Worm (Caenorhabditis elegans) whole organism, L4 larva: ENCODE results near the gene mif-2.

Experiments
- F37D6.2 ChIP-seq: sonication (generic microtip); optimal IDR thresholded peaks from 2 replicates; lab custom pipeline; 2016; ENCODE audit warnings: mild to moderate bottlenecking, missing genetic modification characterization, missing compliant biosample characterization
- F44E2.7 ChIP-seq: fragments of 200-800 bp; sonication (Bioruptor generic); IDR thresholded peaks from 2 replicates; pipeline ENCODE4 v2.1.2; 2022; ENCODE audit warnings: missing genetic modification characterization, missing compliant biosample characterization
- F49E8.2 ChIP-seq: sonication (generic microtip); optimal IDR thresholded peaks from 2 replicates; lab custom pipeline; 2016; ENCODE audit warnings: missing compliant biosample characterization, mild to moderate bottlenecking, missing genetic modification characterization, borderline replicate concordance
- R02D3.7 ChIP-seq: fragments of 150-350 bp; sonication (generic microtip); optimal IDR thresholded peaks from 3 replicates; lab custom pipeline; 2014; ENCODE audit warnings: missing biosample characterization, missing genetic modification characterization
- T20F7.1 ChIP-seq: fragments of 200-800 bp; sonication (Bioruptor generic); optimal IDR thresholded peaks from 2 replicates; lab custom pipeline; 2018; ENCODE audit warnings: mild to moderate bottlenecking, missing genetic modification characterization, missing compliant biosample characterization
- Y48G9A.11 ChIP-seq: fragments of 200-800 bp; sonication (Bioruptor generic); IDR thresholded peaks from 2 replicates; pipeline ENCODE4 v1.3.6; 2022; ENCODE audit warnings: missing genetic modification reagents, missing genetic modification characterization, missing compliant biosample characterization
- Y75B8A.6 ChIP-seq: fragments of 200-800 bp; sonication (Bioruptor generic); IDR thresholded peaks from 2 replicates; pipeline ENCODE4 v1.3.6; 2022; ENCODE audit warnings: missing genetic modification reagents, missing genetic modification characterization, missing compliant biosample characterization
- ZK337.2 ChIP-seq: fragments of 200-800 bp; sonication (Bioruptor generic); IDR thresholded peaks from 2 replicates; pipeline ENCODE4 v1.3.6; 2022; ENCODE audit warnings: missing genetic modification reagents, missing genetic modification characterization, missing compliant biosample characterization
- attf-4 ChIP-seq: sonication (generic microtip); optimal IDR thresholded peaks from 3 replicates; lab custom pipeline; 2017; ENCODE audit warnings: missing biosample characterization, missing genetic modification characterization
- ceh-20 ChIP-seq: fragments of 200-800 bp; sonication (Bioruptor generic); IDR thresholded peaks from 2 replicates; pipeline ENCODE4 v1.3.6; 2022; ENCODE audit warnings: missing genetic modification reagents, missing genetic modification characterization, missing compliant biosample characterization
- ceh-44 ChIP-seq: fragments of 200-800 bp; sonication (Bioruptor generic); IDR thresholded peaks from 2 replicates; pipeline ENCODE4 v1.3.6; 2022; ENCODE audit warnings: missing genetic modification reagents, missing genetic modification characterization, missing compliant biosample characterization
- cey-2 ChIP-seq: sonication (generic microtip); optimal IDR thresholded peaks from 3 replicates; lab custom pipeline; 2017; ENCODE audit warnings: missing genetic modification characterization, mild to moderate bottlenecking, missing compliant biosample characterization, antibody characterized with exemption, borderline replicate concordance; ENCODE audit not compliant: insufficient read depth
- daf-16 ChIP-seq, 3 experiments: sonication (generic microtip); optimal IDR thresholded peaks; 2 replicates each; lab custom pipeline; 2016 to 2017; ENCODE audit warnings: missing genetic modification characterization in 3 of 3, missing genetic modification reagents in 3 of 3, mild to moderate bottlenecking in 2 of 3, missing compliant biosample characterization in 2 of 3, missing biosample characterization in 1 of 3, moderate library complexity in 1 of 3
- daf-8 ChIP-seq: fragments of 200-800 bp; sonication (Bioruptor generic); IDR thresholded peaks from 2 replicates; pipeline ENCODE4 v1.3.6; 2022; ENCODE audit warnings: missing genetic modification characterization, missing compliant biosample characterization
- dmd-6 ChIP-seq: fragments of 200-800 bp; sonication (Bioruptor generic); IDR thresholded peaks from 2 replicates; pipeline ENCODE4 v1.3.6; 2022; ENCODE audit warnings: missing genetic modification reagents, missing genetic modification characterization, missing compliant biosample characterization
- dmd-8 ChIP-seq: fragments of 200-800 bp; sonication (Bioruptor generic); IDR thresholded peaks from 2 replicates; pipeline ENCODE4 v1.3.6; 2022; ENCODE audit warnings: missing genetic modification characterization, missing compliant biosample characterization
- dpl-1 ChIP-seq: fragments of 150-350 bp; optimal IDR thresholded peaks from 2 replicates; lab custom pipeline; 2014; ENCODE audit warnings: missing biosample characterization, missing genetic modification reagents, missing genetic modification characterization
- egl-43 ChIP-seq: fragments of 200-800 bp; sonication (Bioruptor generic); IDR thresholded peaks from 2 replicates; pipeline ENCODE4 v1.3.6; 2022; ENCODE audit warnings: missing genetic modification reagents, missing genetic modification characterization, missing compliant biosample characterization
- fos-1 ChIP-seq: fragments of 150-350 bp; optimal IDR thresholded peaks from 2 replicates; lab custom pipeline; 2014; ENCODE audit warnings: missing biosample characterization, missing genetic modification characterization
- hlh-11 ChIP-seq: fragments of 200-800 bp; sonication (Bioruptor generic); optimal IDR thresholded peaks from 2 replicates; lab custom pipeline; 2018; ENCODE audit warnings: mild to moderate bottlenecking, missing genetic modification characterization, missing compliant biosample characterization
- hlh-30 ChIP-seq: sonication (generic microtip); optimal IDR thresholded peaks from 2 replicates; lab custom pipeline; 2017; ENCODE audit warnings: antibody characterized with exemption, mild to moderate bottlenecking, missing genetic modification characterization, missing compliant biosample characterization; ENCODE audit not compliant: insufficient read depth
- jun-1 ChIP-seq: fragments of 150-350 bp; optimal IDR thresholded peaks from 2 replicates; lab custom pipeline; 2014; ENCODE audit warnings: missing biosample characterization, missing genetic modification reagents, missing genetic modification characterization
- lin-15B ChIP-seq: fragments of 150-350 bp; sonication (generic microtip); optimal IDR thresholded peaks from 3 replicates; lab custom pipeline; 2014; ENCODE audit warnings: missing biosample characterization, missing genetic modification characterization
- lin-29 ChIP-seq: fragments of 200-800 bp; sonication (Bioruptor generic); IDR thresholded peaks from 2 replicates; pipeline ENCODE4 v1.3.6; 2022; ENCODE audit warnings: missing genetic modification reagents, missing genetic modification characterization, missing compliant biosample characterization
- lin-38 ChIP-seq: fragments of 200-800 bp; sonication (Bioruptor generic); IDR thresholded peaks from 2 replicates; pipeline ENCODE4 v1.3.6; 2022; ENCODE audit warnings: missing genetic modification reagents, missing genetic modification characterization, missing compliant biosample characterization
- lsy-2 ChIP-seq, 2 experiments: fragments of 150-350 bp in 1 of 2; sonication (generic microtip) in 1 of 2; optimal IDR thresholded peaks; 2 replicates each; lab custom pipeline; 2014 to 2017; ENCODE audit warnings: missing biosample characterization in 2 of 2, missing genetic modification characterization in 2 of 2
- mdl-1 ChIP-seq, 2 experiments: fragments of 150-350 bp in 1 of 2; sonication (generic microtip) in 1 of 2; optimal IDR thresholded peaks; 2 replicates each; lab custom pipeline; 2014 to 2017; ENCODE audit warnings: missing biosample characterization in 2 of 2, missing genetic modification characterization in 2 of 2
- mxl-2 ChIP-seq: fragments of 200-800 bp; sonication (Bioruptor generic); conservative IDR thresholded peaks from 2 replicates; pipeline ENCODE4 v1.3.6; 2022; ENCODE audit warnings: missing genetic modification reagents, missing genetic modification characterization, missing compliant biosample characterization
- mxl-3 ChIP-seq: fragments of 200-800 bp; sonication (Bioruptor generic); optimal IDR thresholded peaks from 2 replicates; lab custom pipeline; 2018; ENCODE audit warnings: mild to moderate bottlenecking, missing genetic modification characterization, missing compliant biosample characterization
- nhr-10 ChIP-seq: fragments of 150-350 bp; optimal IDR thresholded peaks from 2 replicates; lab custom pipeline; 2014; ENCODE audit warnings: missing biosample characterization, missing genetic modification characterization
- nhr-102 ChIP-seq: sonication (generic microtip); optimal IDR thresholded peaks from 2 replicates; lab custom pipeline; 2016; ENCODE audit warnings: mild to moderate bottlenecking, missing genetic modification characterization, moderate library complexity, missing compliant biosample characterization
- nhr-25 ChIP-seq: sonication (generic microtip); optimal IDR thresholded peaks from 2 replicates; lab custom pipeline; 2017; ENCODE audit warnings: missing genetic modification characterization, mild to moderate bottlenecking, missing compliant biosample characterization, antibody characterized with exemption, moderate library complexity, borderline replicate concordance; ENCODE audit not compliant: insufficient read depth
- nhr-41 ChIP-seq: fragments of 200-800 bp; sonication (Bioruptor generic); IDR thresholded peaks from 2 replicates; pipeline ENCODE4 v1.3.6; 2022; ENCODE audit warnings: missing genetic modification reagents, missing genetic modification characterization, missing compliant biosample characterization
- nhr-42 ChIP-seq: fragments of 200-800 bp; sonication (Bioruptor generic); IDR thresholded peaks from 2 replicates; pipeline ENCODE4 v1.3.6; 2022; ENCODE audit warnings: missing genetic modification characterization, missing compliant biosample characterization
- nhr-48 ChIP-seq: sonication (generic microtip); optimal IDR thresholded peaks from 2 replicates; lab custom pipeline; 2016; ENCODE audit warnings: mild to moderate bottlenecking, missing genetic modification characterization, missing compliant biosample characterization
- nhr-6 ChIP-seq: fragments of 150-350 bp; optimal IDR thresholded peaks from 2 replicates; lab custom pipeline; 2014; ENCODE audit warnings: missing biosample characterization, missing genetic modification characterization
- nhr-76 ChIP-seq: fragments of 150-350 bp; optimal IDR thresholded peaks from 2 replicates; lab custom pipeline; 2014; ENCODE audit warnings: missing biosample characterization, missing genetic modification characterization
- pqm-1 ChIP-seq: sonication (generic microtip); optimal IDR thresholded peaks from 2 replicates; lab custom pipeline; 2017; ENCODE audit warnings: missing biosample characterization, missing genetic modification characterization
- saeg-2 ChIP-seq: fragments of 200-800 bp; sonication (Bioruptor generic); IDR thresholded peaks from 2 replicates; pipeline ENCODE4 v1.3.6; 2022; ENCODE audit warnings: missing genetic modification reagents, missing genetic modification characterization, missing compliant biosample characterization
- set-16 ChIP-seq: fragments of 200-800 bp; sonication (Bioruptor generic); IDR thresholded peaks from 2 replicates; pipeline ENCODE4 v1.3.6; 2022; ENCODE audit warnings: missing genetic modification reagents, missing genetic modification characterization, missing compliant biosample characterization
- snpc-4 ChIP-seq: fragments of 150-350 bp; optimal IDR thresholded peaks from 2 replicates; lab custom pipeline; 2014; ENCODE audit warnings: missing biosample characterization, missing genetic modification characterization
- spr-1 ChIP-seq: sonication (generic microtip); optimal IDR thresholded peaks from 2 replicates; lab custom pipeline; 2016; ENCODE audit warnings: mild to moderate bottlenecking, missing genetic modification characterization, missing compliant biosample characterization
- spr-3 ChIP-seq: fragments of 200-800 bp; sonication (Bioruptor generic); optimal IDR thresholded peaks from 2 replicates; lab custom pipeline; 2018; ENCODE audit warnings: mild to moderate bottlenecking, missing genetic modification characterization, missing compliant biosample characterization
- tag-97 ChIP-seq: fragments of 200-800 bp; sonication (Bioruptor generic); IDR thresholded peaks from 2 replicates; pipeline ENCODE4 v1.3.6; 2022; ENCODE audit warnings: missing genetic modification characterization, missing compliant biosample characterization
- tra-1 ChIP-seq: fragments of 200-800 bp; sonication (Bioruptor generic); IDR thresholded peaks from 2 replicates; pipeline ENCODE4 v1.3.6; 2022; ENCODE audit warnings: missing genetic modification reagents, missing genetic modification characterization, missing compliant biosample characterization
- unc-130 ChIP-seq: sonication (generic microtip); optimal IDR thresholded peaks from 2 replicates; lab custom pipeline; 2016; ENCODE audit warnings: missing genetic modification reagents, missing genetic modification characterization, missing compliant biosample characterization
- zip-11 ChIP-seq: fragments of 200-800 bp; sonication (Bioruptor generic); IDR thresholded peaks from 2 replicates; pipeline ENCODE4 v1.3.6; 2022; ENCODE audit warnings: missing genetic modification characterization, missing compliant biosample characterization
- ztf-11 ChIP-seq: fragments of 150-350 bp; optimal IDR thresholded peaks from 2 replicates; lab custom pipeline; 2014; ENCODE audit warnings: missing biosample characterization, missing genetic modification characterization

The mif-2 gene

ce11 chrV:12001747-12002456, 23.6 kb upstream of the mif-2 start, which contains the start of gene gcy-33 (continued):
- TF ChIP-seq hlh-30 (tag; lab: Kevin White, UChicago) (peak; percentile 89), nhr-10 (tag; lab: Kevin White, UChicago) (peak; percentile 78), F49E8.2 (peak; percentile 56), lsy-2 (tag; optimal IDR thresholded peaks at IDR 0.05; lab: Kevin White, UChicago) (peak in 1 of 2 experiments; percentile 74), T20F7.1 (GFP tag; lab: Kevin White, UChicago) (peak; percentile 77), Y48G9A.11 (GFP tag; lab: Robert Waterston, UW) (peak; percentile 82), ceh-20 (GFP tag; lab: Robert Waterston, UW) (peak; percentile 73), ZK337.2 (GFP tag; lab: Robert Waterston, UW) (no peak), dmd-6 (GFP tag; lab: Robert Waterston, UW) (peak; percentile 89), spr-1 (tag; lab: Kevin White, UChicago) (peak; percentile 75), nhr-102 (tag; lab: Kevin White, UChicago) (peak; percentile 92), dpl-1 (peak; percentile 58), nhr-76 (tag; lab: Kevin White, UChicago) (no peak), tag-97 (no peak), ceh-44 (GFP tag; lab: Robert Waterston, UW) (peak; percentile 86), mxl-2 (GFP tag; lab: Robert Waterston, UW) (peak; percentile 64; the same call in 1 of the 2 replicates), dmd-8 (peak; percentile 73; the same call in 1 of the 2 replicates), lin-38 (GFP tag; lab: Robert Waterston, UW) (peak; percentile 83), spr-3 (peak; percentile 80), nhr-6 (tag; lab: Kevin White, UChicago) (peak; percentile 97), saeg-2 (GFP tag; lab: Robert Waterston, UW) (peak; percentile 72; the same call in 1 of the 2 replicates), attf-4 (tag; lab: Kevin White, UChicago) (no peak), nhr-41 (GFP tag; lab: Robert Waterston, UW) (peak; percentile 83; the same call in 1 of the 2 replicates), set-16 (GFP tag; lab: Robert Waterston, UW) (no peak; the same call in 1 of the 2 replicates), egl-43 (GFP tag; lab: Robert Waterston, UW) (peak; percentile 97), nhr-42 (GFP tag; lab: Robert Waterston, UW) (peak; percentile 77), daf-8 (GFP tag; lab: Robert Waterston, UW) (no peak), mdl-1 (tag; optimal IDR thresholded peaks at IDR 0.05; lab: Kevin White, UChicago) (peak; percentile 44 to 79), F37D6.2 (tag; lab: Kevin White, UChicago) (peak; percentile 32), cey-2 (tag; lab: Kevin White, UChicago) (no peak), jun-1 (tag; lab: Kevin White, UChicago) (peak; percentile 12), unc-130 (GFP tag; lab: Kevin White, UChicago) (peak; percentile 63), F44E2.7 (GFP tag; lab: Robert Waterston, UW) (peak; percentile 73; the same call in 1 of the 2 replicates), mxl-3 (GFP tag; lab: Kevin White, UChicago) (peak; percentile 62), nhr-48 (peak; percentile 86), fos-1 (tag; lab: Kevin White, UChicago) (no peak), Y75B8A.6 (GFP tag; lab: Robert Waterston, UW) (peak; percentile 42; the same call in 1 of the 2 replicates), snpc-4 (tag; lab: Kevin White, UChicago) (no peak), zip-11 (0 out of 2 replicates have a peak, but pooled peaks have one; percentile 34), ztf-11 (no peak), hlh-11 (tag; lab: Kevin White, UChicago) (peak; percentile 84), pqm-1 (no peak), nhr-25 (tag; lab: Kevin White, UChicago) (peak; percentile 82), daf-16 (GFP tag; optimal IDR thresholded peaks at IDR 0.05; lab: Kevin White, UChicago) (peak; percentile 29 to 88), daf-16 (tag; optimal IDR thresholded peaks at IDR 0.05; lab: Kevin White, UChicago) (peak; percentile 92), lin-29 (GFP tag; lab: Robert Waterston, UW) (peak; percentile 20; the same call in 1 of the 2 replicates), R02D3.7 (tag; lab: Kevin White, UChicago) (no peak), lin-15B (tag; lab: Kevin White, UChicago) (no peak), tra-1 (GFP tag; lab: Robert Waterston, UW) (peak; percentile 77)
